Worm (Caenorhabditis elegans) whole organism, late embryonic: ENCODE measurements around the gene srh-284.

Source experiments
- C08G9.2 ChIP-seq: sonication (generic microtip); optimal IDR thresholded peaks from 2 replicates; lab custom pipeline; 2016; ENCODE audit warnings: mild to moderate bottlenecking, missing genetic modification characterization, moderate library complexity, missing compliant biosample characterization
- F13H6.1 ChIP-seq: sonication (generic microtip); optimal IDR thresholded peaks from 2 replicates; lab custom pipeline; 2016; ENCODE audit warnings: missing genetic modification characterization, missing compliant biosample characterization
- K09A11.1 ChIP-seq: sonication (generic microtip); optimal IDR thresholded peaks from 2 replicates; lab custom pipeline; 2017; ENCODE audit warnings: antibody characterized with exemption, mild to moderate bottlenecking, missing genetic modification characterization, missing compliant biosample characterization; ENCODE audit not compliant: insufficient read depth
- Y22D7AL.16 ChIP-seq: sonication (generic microtip); optimal IDR thresholded peaks from 2 replicates; lab custom pipeline; 2016; ENCODE audit warnings: missing genetic modification characterization, missing compliant biosample characterization
- ceh-18 ChIP-seq: sonication (generic microtip); optimal IDR thresholded peaks from 2 replicates; lab custom pipeline; 2016; ENCODE audit warnings: missing genetic modification characterization, missing compliant biosample characterization
- ceh-19 ChIP-seq: fragments of 200-800 bp; sonication (Bioruptor generic); optimal IDR thresholded peaks from 2 replicates; lab custom pipeline; 2018; ENCODE audit warnings: mild to moderate bottlenecking, missing genetic modification characterization, missing compliant biosample characterization
- ceh-2 ChIP-seq: sonication (generic microtip); optimal IDR thresholded peaks from 2 replicates; lab custom pipeline; 2016; ENCODE audit warnings: missing genotype, missing genetic modification characterization, missing compliant biosample characterization
- ceh-22 ChIP-seq: sonication (generic microtip); optimal IDR thresholded peaks from 2 replicates; lab custom pipeline; 2017; ENCODE audit warnings: missing biosample characterization, missing genetic modification characterization
- ceh-30 ChIP-seq: fragments of 150-350 bp; optimal IDR thresholded peaks from 2 replicates; lab custom pipeline; 2014; ENCODE audit warnings: missing biosample characterization, missing genetic modification characterization
- ceh-9 ChIP-seq: sonication (generic microtip); optimal IDR thresholded peaks from 2 replicates; lab custom pipeline; 2016; ENCODE audit warnings: mild to moderate bottlenecking, missing genetic modification characterization, inconsistent platforms, missing compliant biosample characterization
- dmd-4 ChIP-seq: sonication (generic microtip); optimal IDR thresholded peaks from 2 replicates; lab custom pipeline; 2016; ENCODE audit warnings: borderline replicate concordance, missing genetic modification characterization, missing compliant biosample characterization
- elt-2 ChIP-seq: sonication (generic microtip); optimal IDR thresholded peaks from 2 replicates; lab custom pipeline; 2016; ENCODE audit warnings: missing genetic modification reagents, missing genetic modification characterization, missing compliant biosample characterization
- ets-4 ChIP-seq: sonication (generic microtip); optimal IDR thresholded peaks from 2 replicates; lab custom pipeline; 2016; ENCODE audit warnings: missing genetic modification characterization, missing compliant biosample characterization
- gmeb-2 ChIP-seq: sonication (generic microtip); optimal IDR thresholded peaks from 2 replicates; lab custom pipeline; 2016; ENCODE audit warnings: missing genetic modification characterization, inconsistent platforms, missing compliant biosample characterization
- hlh-15 ChIP-seq: sonication (generic microtip); optimal IDR thresholded peaks from 2 replicates; lab custom pipeline; 2016; ENCODE audit warnings: missing genetic modification characterization, missing compliant biosample characterization
- hlh-6 ChIP-seq: sonication (generic microtip); optimal IDR thresholded peaks from 2 replicates; lab custom pipeline; 2016; ENCODE audit warnings: missing genotype, missing genetic modification characterization, missing compliant biosample characterization
- hlh-8 ChIP-seq: sonication (generic microtip); optimal IDR thresholded peaks from 2 replicates; lab custom pipeline; 2016; ENCODE audit warnings: missing genotype, missing genetic modification characterization, missing compliant biosample characterization
- lin-11 ChIP-seq: fragments of 200-800 bp; sonication (Bioruptor generic); optimal IDR thresholded peaks from 2 replicates; lab custom pipeline; 2018; ENCODE audit warnings: mild to moderate bottlenecking, missing genetic modification characterization, missing compliant biosample characterization
- mec-3 ChIP-seq: sonication (generic microtip); optimal IDR thresholded peaks from 2 replicates; lab custom pipeline; 2016; ENCODE audit warnings: borderline replicate concordance, missing genetic modification characterization, missing compliant biosample characterization
- nhr-11 ChIP-seq: fragments of 150-350 bp; optimal IDR thresholded peaks from 2 replicates; lab custom pipeline; 2014; ENCODE audit warnings: missing biosample characterization, missing genetic modification characterization
- nhr-232 ChIP-seq: sonication (generic microtip); optimal IDR thresholded peaks from 2 replicates; lab custom pipeline; 2016; ENCODE audit warnings: missing genetic modification characterization, missing compliant biosample characterization
- odd-2 ChIP-seq: sonication (generic microtip); optimal IDR thresholded peaks from 2 replicates; lab custom pipeline; 2017; ENCODE audit warnings: antibody characterized with exemption, mild to moderate bottlenecking, missing genetic modification characterization, missing compliant biosample characterization
- pat-9 ChIP-seq: fragments of 200-800 bp; sonication (Bioruptor generic); optimal IDR thresholded peaks from 2 replicates; lab custom pipeline; 2018; ENCODE audit warnings: mild to moderate bottlenecking, missing genetic modification characterization, moderate library complexity, missing compliant biosample characterization
- pha-4 ChIP-seq: fragments of 150-350 bp; optimal IDR thresholded peaks from 2 replicates; lab custom pipeline; 2018; ENCODE audit warnings: missing biosample characterization, missing genetic modification reagents, missing genetic modification characterization
- pqm-1 ChIP-seq: sonication (generic microtip); optimal IDR thresholded peaks from 2 replicates; lab custom pipeline; 2016; ENCODE audit warnings: missing genetic modification characterization, missing compliant biosample characterization
- pros-1 ChIP-seq: fragments of 150-350 bp; optimal IDR thresholded peaks from 2 replicates; lab custom pipeline; 2014; ENCODE audit warnings: missing biosample characterization, missing genetic modification reagents, missing genetic modification characterization
- ref-2 ChIP-seq: sonication (generic microtip); optimal IDR thresholded peaks from 2 replicates; lab custom pipeline; 2016; ENCODE audit warnings: missing genetic modification characterization, missing compliant biosample characterization
- sdc-2 ChIP-seq: sonication (generic microtip); optimal IDR thresholded peaks from 2 replicates; lab custom pipeline; 2016; ENCODE audit warnings: missing genotype, missing genetic modification characterization, missing compliant biosample characterization
- sox-2 ChIP-seq: fragments of 200-800 bp; sonication (Bioruptor generic); IDR thresholded peaks from 2 replicates; pipeline ENCODE4 v1.3.6; 2022; ENCODE audit warnings: missing genetic modification reagents, missing genetic modification characterization, missing compliant biosample characterization
- ttx-3 ChIP-seq: sonication (generic microtip); optimal IDR thresholded peaks from 2 replicates; lab custom pipeline; 2016; ENCODE audit warnings: missing genetic modification reagents, missing genetic modification characterization, missing compliant biosample characterization
- unc-3 ChIP-seq, 2 experiments: fragments of 200-800 bp in 1 of 2; sonication (Bioruptor generic) in 1 of 2; sonication (generic microtip) in 1 of 2; conservative IDR thresholded peaks in 1 of 2; optimal IDR thresholded peaks in 1 of 2; 2 replicates each; pipeline versions ENCODE4 v1.3.6 to Lab custom; 2016 to 2022; ENCODE audit warnings: missing compliant biosample characterization in 2 of 2, missing genetic modification characterization in 2 of 2, missing genetic modification reagents in 1 of 2
- unc-55 ChIP-seq: sonication (generic microtip); optimal IDR thresholded peaks from 2 replicates; lab custom pipeline; 2017; ENCODE audit warnings: missing biosample characterization, missing genetic modification reagents, missing genetic modification characterization
- unc-86 ChIP-seq: sonication (generic microtip); optimal IDR thresholded peaks from 2 replicates; lab custom pipeline; 2016; ENCODE audit warnings: missing genetic modification characterization, missing compliant biosample characterization
- zip-5 ChIP-seq: sonication (generic microtip); optimal IDR thresholded peaks from 2 replicates; lab custom pipeline; 2016; ENCODE audit warnings: missing genetic modification characterization, missing compliant biosample characterization
- ztf-16 ChIP-seq: sonication (generic microtip); optimal IDR thresholded peaks from 2 replicates; lab custom pipeline; 2017; ENCODE audit warnings: missing genetic modification characterization, missing compliant biosample characterization

srh-284 gene

DNA sequence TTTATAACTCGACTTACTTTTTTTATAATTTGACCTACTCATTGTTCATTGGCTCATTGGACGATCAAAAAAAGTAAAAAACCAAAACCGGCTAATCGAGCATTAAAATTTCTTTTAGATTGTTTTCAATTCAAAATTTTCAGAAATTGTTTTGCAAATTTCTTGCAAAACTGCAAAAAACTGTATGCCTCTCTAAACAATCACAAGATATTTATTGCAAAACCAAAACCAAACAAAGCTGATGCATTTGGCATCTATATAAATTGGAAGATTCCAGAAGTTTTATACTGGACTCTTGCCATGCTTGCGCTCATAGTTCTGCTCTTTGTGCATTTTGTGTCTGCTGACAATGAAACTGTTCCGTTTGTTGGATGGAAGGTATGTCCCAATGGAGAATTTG, 10.3 kb downstream of the srh-284 start, which contains the start of gene C47A10.12:
C47A10.12 (plus strand) TSS at position 301 of the 400 bp plus-strand sequence.
- TF ChIP-seq unc-86 (tag; lab: Kevin White, UChicago) (no peak), pat-9 (no peak), nhr-232 (no peak), ceh-22 (tag; lab: Kevin White, UChicago) (no peak), dmd-4 (tag; lab: Kevin White, UChicago) (no peak), elt-2 (tag; lab: Kevin White, UChicago) (no peak), mec-3 (no peak), hlh-15 (tag; lab: Kevin White, UChicago) (no peak)

DNA sequence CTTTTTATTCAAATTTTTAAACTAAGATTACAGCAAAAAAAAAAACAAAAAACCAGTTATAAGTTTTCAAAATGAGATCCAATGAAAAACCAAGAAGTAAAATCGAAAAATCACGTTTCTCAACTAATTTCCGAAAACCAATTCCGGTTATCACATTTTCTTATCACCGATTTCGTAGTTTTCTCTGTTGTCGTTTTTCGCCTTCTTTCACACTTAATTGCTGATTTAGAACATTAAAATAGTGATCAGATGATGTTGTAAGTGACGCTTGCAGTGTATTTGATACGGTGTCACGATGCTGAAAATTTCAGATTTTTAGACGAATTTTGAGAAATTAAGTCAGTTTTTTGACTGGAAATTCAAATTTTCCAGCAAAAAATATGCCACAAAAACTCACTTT, 12.9 kb downstream of the srh-284 start:
- TF ChIP-seq ztf-16 (tag; lab: Kevin White, UChicago), result no peak
- TF ChIP-seq unc-3 (GFP tag; conservative IDR thresholded peaks at IDR 0.05; lab: Robert Waterston, UW), result no peak
- no peak for TF ChIP-seq unc-3 (tag; optimal IDR thresholded peaks at IDR 0.05; lab: Kevin White, UChicago)
- TF ChIP-seq pha-4, result no peak
- no peak for TF ChIP-seq odd-2 (tag; lab: Kevin White, UChicago)
- TF ChIP-seq F13H6.1 (tag; lab: Kevin White, UChicago), result no peak
- no peak for TF ChIP-seq sdc-2 (tag; lab: Kevin White, UChicago)
- TF ChIP-seq ceh-2 (tag; lab: Kevin White, UChicago), result no peak
- TF ChIP-seq ttx-3 (tag; lab: Kevin White, UChicago), result no peak
- no peak for TF ChIP-seq pat-9
- TF ChIP-seq sox-2 (GFP tag; lab: Robert Waterston, UW), result no peak
- no peak for TF ChIP-seq hlh-6 (tag; lab: Kevin White, UChicago)
- TF ChIP-seq nhr-11, result no peak
- TF ChIP-seq lin-11, result no peak
- no peak for TF ChIP-seq ceh-30 (tag; lab: Kevin White, UChicago)
- no peak for TF ChIP-seq unc-55 (GFP tag; lab: Kevin White, UChicago)
- no peak for TF ChIP-seq K09A11.1 (tag; lab: Kevin White, UChicago)
- no peak for TF ChIP-seq ref-2 (tag; lab: Kevin White, UChicago)
- no peak for TF ChIP-seq zip-5 (tag; lab: Kevin White, UChicago)
- TF ChIP-seq gmeb-2, result no peak
- no peak for TF ChIP-seq Y22D7AL.16 (tag; lab: Kevin White, UChicago)
- TF ChIP-seq, all 69 proteins: peak for 0

- TF ChIP-seq unc-3 (GFP tag; conservative IDR thresholded peaks at IDR 0.05; lab: Robert Waterston, UW) (no peak), unc-3 (tag; optimal IDR thresholded peaks at IDR 0.05; lab: Kevin White, UChicago) (no peak), ceh-19 (GFP tag; lab: Kevin White, UChicago) (no peak), pros-1 (tag; lab: Kevin White, UChicago) (no peak), gmeb-2 (no peak), ets-4 (tag; lab: Kevin White, UChicago) (no peak), ceh-9 (tag; lab: Kevin White, UChicago) (no peak), hlh-6 (tag; lab: Kevin White, UChicago) (no peak), F13H6.1 (tag; lab: Kevin White, UChicago) (no peak), sdc-2 (tag; lab: Kevin White, UChicago) (no peak), C08G9.2 (tag; lab: Kevin White, UChicago) (no peak), pqm-1 (tag; lab: Kevin White, UChicago) (no peak), ttx-3 (tag; lab: Kevin White, UChicago) (no peak), ref-2 (tag; lab: Kevin White, UChicago) (no peak), hlh-8 (tag; lab: Kevin White, UChicago) (no peak), ceh-18 (tag; lab: Kevin White, UChicago) (no peak), hlh-15 (tag; lab: Kevin White, UChicago) (no peak), K09A11.1 (tag; lab: Kevin White, UChicago) (no peak), ceh-30 (tag; lab: Kevin White, UChicago) (no peak), unc-86 (tag; lab: Kevin White, UChicago) (no peak)
Measured at ce11 chrV:17783542-17783941, 16.2 kb downstream of the srh-284 start, which contains the start of gene srab-12. srab-12 (minus strand) TSS chrV:17783642.
